Fruit fly (Drosophila melanogaster) whole organism, embryonic: ENCODE measurements around the gene CG32483.

Source experiments
- Ada2b ChIP-seq: fragments of 200-800 bp; sonication (Bioruptor generic); IDR thresholded peaks from 2 replicates; pipeline ENCODE4 v1.3.6; 2022; ENCODE audit warnings: missing biosample characterization, missing genetic modification characterization
- CG10431 ChIP-seq: fragments of 200-800 bp; sonication (Bioruptor generic); optimal IDR thresholded peaks from 3 replicates; lab custom pipeline; 2018; ENCODE audit warnings: missing biosample characterization, mild to moderate bottlenecking, missing genetic modification characterization
- CG11398 ChIP-seq: fragments of 200-800 bp; sonication (Bioruptor generic); optimal IDR thresholded peaks from 2 replicates; lab custom pipeline; 2016; ENCODE audit warnings: missing biosample characterization, missing genetic modification characterization
- CG11560 ChIP-seq: fragments of 200-800 bp; sonication (Bioruptor generic); IDR thresholded peaks from 3 replicates; pipeline ENCODE4 v1.3.6; 2022; ENCODE audit warnings: missing biosample characterization, missing genetic modification characterization
- CG12104 ChIP-seq: fragments of 200-800 bp; sonication (Bioruptor generic); optimal IDR thresholded peaks from 3 replicates; lab custom pipeline; 2016; ENCODE audit warnings: missing biosample characterization, missing genetic modification characterization
- CG12769 ChIP-seq: fragments of 200-800 bp; sonication (Bioruptor generic); optimal IDR thresholded peaks from 2 replicates; lab custom pipeline; 2019; ENCODE audit warnings: missing biosample characterization, mild to moderate bottlenecking, missing genetic modification characterization, moderate library complexity
- CG13287 ChIP-seq: fragments of 200-800 bp; sonication (Bioruptor generic); IDR thresholded peaks from 2 replicates; pipeline ENCODE4 v1.3.6; 2022; ENCODE audit warnings: missing biosample characterization, missing genetic modification characterization; ENCODE audit not compliant: partially characterized antibody
- CG17829 ChIP-seq: fragments of 200-800 bp; optimal IDR thresholded peaks from 2 replicates; lab custom pipeline; 2019; ENCODE audit warnings: missing biosample characterization, mild to moderate bottlenecking, missing genetic modification characterization, moderate library complexity
- CG2120 ChIP-seq: fragments of 200-800 bp; sonication (Bioruptor generic); optimal IDR thresholded peaks from 3 replicates; lab custom pipeline; 2016; ENCODE audit warnings: missing biosample characterization, missing genetic modification characterization
- CG32532 ChIP-seq: fragments of 200-800 bp; sonication (Bioruptor generic); IDR thresholded peaks from 2 replicates; pipeline ENCODE4 v1.3.6; 2022; ENCODE audit warnings: missing biosample characterization, missing genetic modification characterization
- CG33213 ChIP-seq: fragments of 200-800 bp; sonication (Bioruptor generic); optimal IDR thresholded peaks from 3 replicates; lab custom pipeline; 2016; ENCODE audit warnings: missing biosample characterization, missing genetic modification characterization
- CG34376 ChIP-seq: fragments of 200-800 bp; sonication (Bioruptor generic); optimal IDR thresholded peaks from 2 replicates; lab custom pipeline; 2018; ENCODE audit warnings: missing biosample characterization, mild to moderate bottlenecking, missing genetic modification characterization
- CG3726 ChIP-seq: fragments of 200-800 bp; sonication (Bioruptor generic); IDR thresholded peaks from 3 replicates; pipeline ENCODE4, ENCODE4 v1.3.6; 2022; ENCODE audit warnings: missing biosample characterization, missing genetic modification characterization
- CG4360 ChIP-seq: fragments of 200-800 bp; sonication (Bioruptor generic); IDR thresholded peaks from 2 replicates; pipeline ENCODE4 v1.3.6; 2022; ENCODE audit warnings: missing biosample characterization, missing genetic modification characterization
- CG4854 ChIP-seq: fragments of 200-800 bp; sonication (Bioruptor generic); optimal IDR thresholded peaks from 2 replicates; lab custom pipeline; 2016; ENCODE audit warnings: missing biosample characterization, missing genetic modification characterization, inconsistent platforms
- CG6689 ChIP-seq: fragments of 200-800 bp; sonication (Bioruptor generic); IDR thresholded peaks from 2 replicates; pipeline ENCODE4 v1.3.6; 2022; ENCODE audit warnings: missing biosample characterization, missing genetic modification characterization
- CG6854 ChIP-seq: fragments of 200-800 bp; sonication (Bioruptor generic); optimal IDR thresholded peaks from 3 replicates; lab custom pipeline; 2017; ENCODE audit warnings: missing biosample characterization, mild to moderate bottlenecking, missing genetic modification characterization
- CG7271 ChIP-seq: fragments of 200-800 bp; sonication (Bioruptor generic); optimal IDR thresholded peaks from 2 replicates; lab custom pipeline; 2018; ENCODE audit warnings: missing biosample characterization, mild to moderate bottlenecking, missing genetic modification characterization, moderate library complexity
- CG7786 ChIP-seq: fragments of 200-800 bp; sonication (Bioruptor generic); optimal IDR thresholded peaks from 2 replicates; lab custom pipeline; 2016; ENCODE audit warnings: missing biosample characterization, missing genetic modification characterization
- CTCF ChIP-seq: fragments of 200-800 bp; sonication (Bioruptor generic); optimal IDR thresholded peaks from 2 replicates; lab custom pipeline; 2017; ENCODE audit warnings: missing biosample characterization, mild to moderate bottlenecking, missing genetic modification characterization, moderate library complexity
- CoRest ChIP-seq: fragments of 200-800 bp; sonication (Bioruptor generic); optimal IDR thresholded peaks from 3 replicates; lab custom pipeline; 2018; ENCODE audit warnings: missing biosample characterization, mild to moderate bottlenecking, missing genetic modification characterization, moderate library complexity
- Dip2 ChIP-seq: fragments of 200-800 bp; sonication (Bioruptor generic); IDR thresholded peaks from 2 replicates; pipeline ENCODE4 v1.3.6; 2022; ENCODE audit warnings: missing biosample characterization, missing genetic modification characterization
- Fer2 ChIP-seq: fragments of 200-800 bp; sonication (Bioruptor generic); optimal IDR thresholded peaks from 2 replicates; lab custom pipeline; 2018; ENCODE audit warnings: missing biosample characterization, mild to moderate bottlenecking, missing genetic modification characterization, moderate library complexity
- HLH4C ChIP-seq: fragments of 200-800 bp; sonication (Bioruptor generic); IDR thresholded peaks from 3 replicates; pipeline ENCODE4 v1.3.6; 2022; ENCODE audit warnings: missing biosample characterization, missing genetic modification characterization; ENCODE audit not compliant: partially characterized antibody
- Lpt ChIP-seq: fragments of >200 bp; optimal IDR thresholded peaks from 2 replicates; lab custom pipeline; 2018; ENCODE audit warnings: missing biosample characterization, missing genetic modification characterization
- abd-A ChIP-seq: fragments of 200-800 bp; sonication (Bioruptor generic); optimal IDR thresholded peaks from 3 replicates; lab custom pipeline; 2019; ENCODE audit warnings: missing biosample characterization, mild to moderate bottlenecking, missing genetic modification characterization, moderate library complexity
- bbx ChIP-seq: fragments of 200-800 bp; sonication (Bioruptor generic); IDR thresholded peaks from 2 replicates; pipeline ENCODE4 v1.3.6; 2022; ENCODE audit warnings: missing biosample characterization, missing genetic modification characterization; ENCODE audit not compliant: partially characterized antibody
- caup ChIP-seq: fragments of 200-800 bp; sonication (Bioruptor generic); optimal IDR thresholded peaks from 3 replicates; lab custom pipeline; 2017; ENCODE audit warnings: missing biosample characterization, mild to moderate bottlenecking, missing genetic modification characterization, moderate library complexity; ENCODE audit not compliant: severe bottlenecking
- cg ChIP-seq: fragments of 200-800 bp; sonication (Bioruptor generic); optimal IDR thresholded peaks from 3 replicates; lab custom pipeline; 2019; ENCODE audit warnings: missing biosample characterization, mild to moderate bottlenecking, missing genetic modification characterization, moderate library complexity
- corto ChIP-seq: fragments of 200-800 bp; sonication (Bioruptor generic); optimal IDR thresholded peaks from 2 replicates; lab custom pipeline; 2016; ENCODE audit warnings: missing biosample characterization, mild to moderate bottlenecking, missing genetic modification characterization, moderate library complexity
- emc ChIP-seq: fragments of 200-800 bp; sonication (Bioruptor generic); optimal IDR thresholded peaks from 2 replicates; lab custom pipeline; 2016; ENCODE audit warnings: missing biosample characterization, missing genetic modification characterization
- en ChIP-seq: fragments of 200-800 bp; sonication (Bioruptor generic); optimal IDR thresholded peaks from 2 replicates; lab custom pipeline; 2016; ENCODE audit warnings: missing biosample characterization, missing genetic modification characterization
- fd96Cb ChIP-seq: fragments of 200-800 bp; sonication (Bioruptor generic); optimal IDR thresholded peaks from 2 replicates; lab custom pipeline; 2018; ENCODE audit warnings: missing biosample characterization, mild to moderate bottlenecking, missing genetic modification characterization, moderate library complexity
- gcm2 ChIP-seq: fragments of 200-800 bp; sonication (Bioruptor generic); optimal IDR thresholded peaks from 2 replicates; lab custom pipeline; 2016; ENCODE audit warnings: missing biosample characterization, missing genetic modification characterization
- gro ChIP-seq: fragments of 200-800 bp; sonication (Bioruptor generic); optimal IDR thresholded peaks from 2 replicates; lab custom pipeline; 2016; ENCODE audit warnings: missing biosample characterization, missing genetic modification characterization
- hb ChIP-seq: fragments of 200-800 bp; sonication (Bioruptor generic); IDR thresholded peaks from 3 replicates; pipeline ENCODE4 v1.3.6; 2022; ENCODE audit warnings: missing biosample characterization, missing genetic modification characterization; ENCODE audit not compliant: partially characterized antibody
- lab ChIP-seq: fragments of 200-800 bp; sonication (Bioruptor generic); optimal IDR thresholded peaks from 3 replicates; lab custom pipeline; 2017; ENCODE audit warnings: missing biosample characterization, missing genetic modification characterization, mild to moderate bottlenecking, moderate library complexity, missing genetic modification reagents
- mam ChIP-seq: fragments of 200-800 bp; sonication (Bioruptor generic); optimal IDR thresholded peaks from 3 replicates; lab custom pipeline; 2016; ENCODE audit warnings: missing biosample characterization, missing genetic modification characterization
- mirr ChIP-seq: fragments of 200-800 bp; sonication (Bioruptor generic); optimal IDR thresholded peaks from 3 replicates; lab custom pipeline; 2018; ENCODE audit warnings: missing biosample characterization, mild to moderate bottlenecking, missing genetic modification characterization
- otp ChIP-seq: fragments of 200-800 bp; sonication (Bioruptor generic); IDR thresholded peaks from 3 replicates; pipeline ENCODE4, ENCODE4 v1.3.6; 2022; ENCODE audit warnings: missing biosample characterization, missing genetic modification characterization
- pfk ChIP-seq: fragments of 200-800 bp; sonication (Bioruptor generic); optimal IDR thresholded peaks from 2 replicates; lab custom pipeline; 2018; ENCODE audit warnings: missing biosample characterization, mild to moderate bottlenecking, missing genetic modification characterization, moderate library complexity
- phol ChIP-seq: fragments of 200-800 bp; sonication (Bioruptor generic); optimal IDR thresholded peaks from 3 replicates; lab custom pipeline; 2018; ENCODE audit warnings: missing biosample characterization, mild to moderate bottlenecking, missing genetic modification characterization, moderate library complexity
- sc ChIP-seq, 3 experiments: fragments of >200 bp in 2 of 3; fragments of 200-800 bp in 1 of 3; sonication (Bioruptor generic) in 1 of 3; optimal IDR thresholded peaks; 2 replicates in 2 of 3; 3 replicates in 1 of 3; lab custom pipeline; 2017; ENCODE audit warnings: mild to moderate bottlenecking in 1 of 3, missing biosample characterization in 1 of 3, missing genetic modification characterization in 1 of 3, missing genetic modification reagents in 1 of 3
- sisA ChIP-seq: fragments of 200-800 bp; sonication (Bioruptor generic); IDR thresholded peaks from 2 replicates; pipeline ENCODE4 v1.3.6; 2022; ENCODE audit warnings: missing biosample characterization, missing genetic modification characterization
- slp2 ChIP-seq: fragments of 200-800 bp; sonication (Bioruptor generic); optimal IDR thresholded peaks from 2 replicates; lab custom pipeline; 2016; ENCODE audit warnings: missing biosample characterization, missing genetic modification characterization
- sr ChIP-seq: fragments of 200-800 bp; sonication (Bioruptor generic); IDR thresholded peaks from 3 replicates; pipeline ENCODE4 v1.3.6; 2022; ENCODE audit warnings: missing biosample characterization, missing genetic modification characterization
- unpg ChIP-seq: fragments of 200-800 bp; sonication (Bioruptor generic); optimal IDR thresholded peaks from 3 replicates; lab custom pipeline; 2018; ENCODE audit warnings: missing biosample characterization, mild to moderate bottlenecking, missing genetic modification characterization, moderate library complexity
- vnd ChIP-seq: fragments of 200-800 bp; sonication (Bioruptor generic); IDR thresholded peaks from 3 replicates; pipeline ENCODE4 v1.3.6; 2022; ENCODE audit warnings: missing biosample characterization, missing genetic modification characterization; ENCODE audit not compliant: partially characterized antibody
- yki ChIP-seq: fragments of >200 bp; optimal IDR thresholded peaks from 3 replicates; lab custom pipeline; 2018
- zen2 ChIP-seq: fragments of 200-800 bp; sonication (Bioruptor generic); IDR thresholded peaks from 3 replicates; pipeline ENCODE4 v1.3.6; 2022; ENCODE audit warnings: missing biosample characterization, missing genetic modification characterization; ENCODE audit not compliant: partially characterized antibody

Gene CG32483

DNA sequence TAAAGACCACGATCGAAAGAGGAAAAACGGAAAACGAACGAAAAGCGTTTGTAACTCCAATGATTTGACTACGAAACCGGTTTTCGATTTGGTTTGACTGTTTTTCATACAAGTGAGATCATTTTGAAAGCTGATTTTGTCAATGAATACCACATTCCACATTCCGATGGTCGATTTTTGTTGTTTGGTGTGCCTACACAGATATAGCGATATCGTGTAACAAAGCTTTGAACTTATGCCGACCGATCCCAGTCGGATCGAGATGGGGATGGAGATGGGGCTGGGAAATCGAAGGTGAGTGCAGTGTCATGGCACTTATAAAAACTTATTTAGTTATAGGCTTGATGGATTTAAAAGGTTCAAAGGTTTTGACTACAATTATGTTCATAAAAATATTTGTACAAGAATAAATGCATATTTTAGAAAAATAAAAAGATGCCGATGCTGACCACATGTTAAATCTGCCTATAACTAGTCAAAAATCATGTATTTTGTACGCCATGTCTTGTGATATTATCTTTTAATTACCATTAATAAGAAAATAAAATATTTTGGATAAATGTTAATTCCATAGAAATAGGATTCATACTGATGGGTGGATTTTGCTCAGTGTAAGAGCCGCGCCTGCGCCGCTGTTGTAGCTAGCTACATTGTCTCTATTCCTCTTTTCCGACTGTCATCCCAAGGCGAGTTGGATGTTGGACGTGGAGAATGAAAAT lies 47.6 kb downstream of the CG32483 start (continued):
- TF ChIP-seq gcm2 (no peak), sisA (GFP tag; lab: Robert Waterston, UW) (peak; percentile 34; the same call in 1 of the 2 replicates), CG11398 (GFP tag; lab: Kevin White, UChicago) (no peak), Lpt (GFP tag; lab: Kevin White, UChicago) (no peak), emc (GFP tag; lab: Kevin White, UChicago) (no peak), cg (GFP tag; lab: Kevin White, UChicago) (no peak), CG10431 (GFP tag; lab: Kevin White, UChicago) (no peak), Fer2 (no peak), zen2 (GFP tag; lab: Robert Waterston, UW) (no peak), phol (tag; lab: Kevin White, UChicago) (peak; percentile 81), HLH4C (GFP tag; lab: Robert Waterston, UW) (no peak), CG2120 (GFP tag; lab: Kevin White, UChicago) (peak; percentile 35), CG3726 (GFP tag; lab: Robert Waterston, UW) (no peak), pfk (no peak), caup (GFP tag; lab: Kevin White, UChicago) (no peak), sr (GFP tag; lab: Robert Waterston, UW) (no peak), CG12769 (tag; lab: Kevin White, UChicago) (peak; percentile 77), en (no peak), CG13287 (GFP tag; lab: Robert Waterston, UW) (no peak), corto (GFP tag; lab: Kevin White, UChicago) (no peak), Ada2b (GFP tag; lab: Robert Waterston, UW) (no peak), CG32532 (peak; percentile 63), CG6854 (no peak), hb (GFP tag; lab: Robert Waterston, UW) (no peak), gro (GFP tag; lab: Kevin White, UChicago) (no peak), CG6689 (GFP tag; lab: Robert Waterston, UW) (peak; percentile 44; the same call in 1 of the 2 replicates), vnd (GFP tag; lab: Robert Waterston, UW) (no peak), CG12104 (GFP tag; lab: Kevin White, UChicago) (peak; percentile 41), CG17829 (tag; lab: Kevin White, UChicago) (peak; percentile 61), unpg (GFP tag; lab: Kevin White, UChicago) (peak; percentile 60), sc (optimal IDR thresholded peaks at IDR 0.05; lab: Kevin White, UChicago) (no peak), sc (GFP tag; optimal IDR thresholded peaks at IDR 0.05; lab: Kevin White, UChicago) (peak; percentile 35), CG4360 (GFP tag; lab: Robert Waterston, UW) (no peak), mirr (peak; percentile 30), abd-A (tag; lab: Kevin White, UChicago) (no peak), mam (GFP tag; lab: Kevin White, UChicago) (no peak), CG34376 (GFP tag; lab: Kevin White, UChicago) (no peak), Dip2 (GFP tag; lab: Robert Waterston, UW) (no peak), CoRest (peak; percentile 75), bbx (GFP tag; lab: Robert Waterston, UW) (no peak), CG33213 (no peak), CG7271 (tag; lab: Kevin White, UChicago) (no peak), CG11560 (no peak), CG4854 (no peak), otp (GFP tag; lab: Robert Waterston, UW) (no peak), slp2 (no peak), CTCF (GFP tag; lab: Kevin White, UChicago) (no peak), CG7786 (GFP tag; lab: Kevin White, UChicago) (no peak), lab (GFP tag; lab: Kevin White, UChicago) (no peak), fd96Cb (tag; lab: Kevin White, UChicago) (peak; percentile 67), yki (no peak)
